Worm (Caenorhabditis elegans): ENCODE results near the gene set-16.

DNA sequence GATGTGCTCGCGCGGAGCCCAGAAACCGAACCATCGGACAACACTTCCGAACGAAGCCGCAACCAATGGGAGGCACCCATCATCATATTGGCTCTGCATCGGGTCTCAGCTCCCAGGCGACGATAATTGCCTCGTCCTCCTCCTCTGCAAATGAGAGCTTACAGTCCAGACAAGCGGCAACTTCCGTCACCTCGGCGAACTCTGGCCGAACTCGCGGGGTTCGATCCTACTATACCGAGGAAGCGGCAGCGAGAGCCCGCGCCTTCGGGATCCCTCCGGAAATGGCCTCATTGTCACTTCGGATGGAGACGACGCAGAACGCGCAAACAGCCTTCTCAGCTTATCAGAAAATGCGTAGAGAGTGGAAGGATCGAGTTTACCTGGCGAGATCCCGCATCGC, 11.2 kb downstream of the set-16 start:
- TF ChIP-seq xnd-1 (tag; optimal IDR thresholded peaks at IDR 0.05) = no peak
- no peak for TF ChIP-seq ama-1 (optimal IDR thresholded peaks at IDR 0.05)
- no peak for TF ChIP-seq ama-1 (GFP tag; optimal IDR thresholded peaks at IDR 0.05)
- no peak for TF ChIP-seq F49E8.2 (tag; optimal IDR thresholded peaks at IDR 0.05; ENCODE audit: insufficient read depth)
- no peak for TF ChIP-seq ztf-28 (GFP tag; IDR thresholded peaks at IDR 0.05)
- no peak for TF ChIP-seq efl-1 (GFP tag; optimal IDR thresholded peaks at IDR 0.05)
- no peak for TF ChIP-seq F39B2.1 (GFP tag; IDR thresholded peaks at IDR 0.05)
- TF ChIP-seq snpc-4 (GFP tag; optimal IDR thresholded peaks at IDR 0.05) = no peak
- TF ChIP-seq snpc-4 (tag; optimal IDR thresholded peaks at IDR 0.05) = no peak
- TF ChIP-seq attf-5 (GFP tag; optimal IDR thresholded peaks at IDR 0.05) = no peak
- TF ChIP-seq atf-7 (tag; optimal IDR thresholded peaks at IDR 0.05) = no peak
- TF ChIP-seq lsl-1 (GFP tag; optimal IDR thresholded peaks at IDR 0.05) = no peak
- no peak for TF ChIP-seq ceh-58 (GFP tag; IDR thresholded peaks at IDR 0.05)
- no peak for TF ChIP-seq T07F8.4 (tag; optimal IDR thresholded peaks at IDR 0.05)
- TF ChIP-seq D2030.7 (GFP tag; IDR thresholded peaks at IDR 0.05) = no peak
- no peak for TF ChIP-seq rpc-1 (optimal IDR thresholded peaks at IDR 0.05)
- TF ChIP-seq rpc-1 (tag; optimal IDR thresholded peaks at IDR 0.05) = no peak

Data from whole organism, young adult.